Worm (Caenorhabditis elegans): Measurements from ENCODE around the gene hphd-1.

ce11 chrII:12984709-12985108 is 11.7 kb downstream of the hphd-1 start:
- TF ChIP-seq scrt-1 (GFP tag; IDR thresholded peaks at IDR 0.05) (no peak), ama-1 (optimal IDR thresholded peaks at IDR 0.05) (no peak), tra-4 (tag; optimal IDR thresholded peaks at IDR 0.05) (no peak), hmg-4 (GFP tag; optimal IDR thresholded peaks at IDR 0.05) (no peak)
